Worm (Caenorhabditis elegans): ENCODE data around the gene lir-1.

lir-1 gene

DNA sequence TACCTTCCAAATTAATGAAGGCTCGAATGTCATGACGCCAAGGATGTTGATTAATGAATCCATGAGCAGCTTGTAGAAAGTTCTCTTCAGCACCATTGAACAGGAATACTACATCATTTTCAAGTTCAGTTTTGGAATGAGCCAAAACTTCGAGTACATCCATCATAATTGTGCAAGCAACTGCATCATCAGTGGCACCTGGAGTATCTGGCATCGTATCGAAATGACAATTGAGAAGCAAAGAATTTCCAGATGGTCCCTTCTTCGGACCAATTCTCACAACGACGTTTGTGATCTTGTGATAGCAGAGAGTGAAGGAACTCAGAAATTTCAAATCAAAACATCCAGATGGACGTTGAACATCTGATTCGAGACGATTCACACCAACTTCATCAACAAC lies 32.6 kb downstream of the lir-1 start:
- TF ChIP-seq sea-1 (GFP tag; conservative IDR thresholded peaks at IDR 0.05) (no peak), B0310.2 (tag; optimal IDR thresholded peaks at IDR 0.05) (no peak), ceh-13 (GFP tag; optimal IDR thresholded peaks at IDR 0.05) (no peak), F13C5.2 (tag; optimal IDR thresholded peaks at IDR 0.05) (no peak), tra-4 (tag; optimal IDR thresholded peaks at IDR 0.05) (no peak), ceh-36 (tag; optimal IDR thresholded peaks at IDR 0.05) (no peak), flt-1 (GFP tag; IDR thresholded peaks at IDR 0.05) (no peak), tbx-37 (GFP tag; conservative IDR thresholded peaks at IDR 0.05) (no peak), scrt-1 (GFP tag; IDR thresholded peaks at IDR 0.05) (no peak), ets-7 (tag; optimal IDR thresholded peaks at IDR 0.05) (no peak), aly-1 (tag; optimal IDR thresholded peaks at IDR 0.05) (no peak), hnd-1 (tag; optimal IDR thresholded peaks at IDR 0.05) (no peak), hmg-4 (GFP tag; optimal IDR thresholded peaks at IDR 0.05) (no peak), pes-1 (GFP tag; IDR thresholded peaks at IDR 0.05) (no peak), hmbx-1 (tag; optimal IDR thresholded peaks at IDR 0.05) (no peak)

DNA sequence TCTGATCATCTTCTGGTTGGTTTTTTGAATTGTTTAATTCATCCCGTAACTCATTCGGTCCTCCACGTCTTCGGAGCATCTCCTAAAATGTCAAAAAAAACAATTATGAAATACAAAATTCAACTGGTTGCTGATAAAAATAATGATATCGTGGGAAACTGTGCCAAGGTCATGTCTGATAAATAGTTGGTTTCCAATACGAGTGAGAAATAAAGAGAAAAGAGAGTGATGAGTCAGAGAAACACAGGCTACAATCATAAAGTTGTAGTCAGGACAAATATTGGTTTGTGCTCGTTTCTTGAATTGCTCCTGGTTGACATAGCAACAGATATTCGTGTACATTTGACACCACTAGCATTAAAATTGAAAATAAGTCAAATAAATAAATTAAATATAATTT lies 33.3 kb downstream of the lir-1 start, which contains the start of gene B0495.7:
B0495.7 (minus strand) TSS at position 82 of the 400 bp plus-strand sequence.
- TF ChIP-seq flt-1 (GFP tag; IDR thresholded peaks at IDR 0.05) (no peak), ceh-13 (GFP tag; optimal IDR thresholded peaks at IDR 0.05) (no peak), ceh-36 (tag; optimal IDR thresholded peaks at IDR 0.05) (no peak), pes-1 (GFP tag; IDR thresholded peaks at IDR 0.05) (no peak), hnd-1 (tag; optimal IDR thresholded peaks at IDR 0.05) (no peak), tbx-11 (GFP tag; IDR thresholded peaks at IDR 0.05) (no peak), ama-1 (optimal IDR thresholded peaks at IDR 0.05) (no peak), sea-1 (GFP tag; conservative IDR thresholded peaks at IDR 0.05) (no peak), aly-1 (tag; optimal IDR thresholded peaks at IDR 0.05) (no peak), tra-4 (tag; optimal IDR thresholded peaks at IDR 0.05) (no peak), hmbx-1 (tag; optimal IDR thresholded peaks at IDR 0.05) (no peak), hmg-4 (GFP tag; optimal IDR thresholded peaks at IDR 0.05) (no peak), scrt-1 (GFP tag; IDR thresholded peaks at IDR 0.05) (no peak)

DNA sequence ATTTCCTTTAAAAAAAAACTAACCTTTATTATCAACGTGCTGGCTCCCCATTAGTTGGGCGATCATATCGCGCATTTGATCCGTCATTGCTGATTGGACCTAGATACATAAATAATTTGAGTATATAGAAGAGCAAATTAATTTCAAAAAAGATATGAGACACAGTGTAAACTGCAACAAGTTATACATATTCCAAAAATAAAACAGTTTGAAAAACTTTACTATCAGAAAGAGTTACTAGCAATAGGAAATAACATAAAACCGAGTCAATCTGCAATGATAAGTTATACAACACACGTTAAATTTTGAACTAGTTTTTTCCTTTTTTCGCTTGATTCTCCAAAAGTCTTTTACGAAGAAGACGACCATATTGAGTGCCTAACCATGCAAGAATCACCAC lies 35.6 kb downstream of the lir-1 start, which contains the start of gene luc-7L:
luc-7L (minus strand) TSS at position 101 of the 400 bp plus-strand sequence.
- TF ChIP-seq B0310.2 (tag; optimal IDR thresholded peaks at IDR 0.05) (no peak), tbx-37 (GFP tag; conservative IDR thresholded peaks at IDR 0.05) (no peak), scrt-1 (GFP tag; IDR thresholded peaks at IDR 0.05) (no peak), F13C5.2 (tag; optimal IDR thresholded peaks at IDR 0.05) (no peak), hnd-1 (tag; optimal IDR thresholded peaks at IDR 0.05) (no peak)

DNA sequence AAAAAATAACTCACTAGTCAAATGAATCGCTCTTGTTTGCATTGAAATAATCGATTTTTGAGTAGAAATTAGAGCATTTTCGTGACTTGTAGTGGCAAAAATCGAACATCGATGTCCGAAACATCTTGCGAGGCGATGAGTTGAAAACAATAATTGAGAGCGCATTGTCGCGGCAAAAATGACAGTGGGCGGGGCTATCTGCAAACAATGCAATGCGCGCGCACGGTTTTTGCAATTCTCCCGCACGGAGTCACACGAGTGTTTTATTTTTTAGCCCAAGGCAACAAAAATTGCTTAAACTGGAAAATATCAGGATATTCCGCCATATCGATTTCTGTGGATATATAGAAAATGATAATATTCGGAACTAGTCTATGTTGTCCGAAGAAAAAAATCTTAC lies 36.7 kb downstream of the lir-1 start, which contains the start of gene B0495.9:
B0495.9 (minus strand) TSS at position 171 of the 400 bp plus-strand sequence.
- TF ChIP-seq ets-7 (tag; optimal IDR thresholded peaks at IDR 0.05) (peak; percentile 91), sea-1 (GFP tag; conservative IDR thresholded peaks at IDR 0.05) (peak; percentile 91), hnd-1 (tag; optimal IDR thresholded peaks at IDR 0.05) (peak; percentile 77), aly-1 (tag; optimal IDR thresholded peaks at IDR 0.05) (peak; percentile 83), scrt-1 (GFP tag; IDR thresholded peaks at IDR 0.05) (peak; percentile 90), flt-1 (GFP tag; IDR thresholded peaks at IDR 0.05) (peak; percentile 85), ceh-13 (GFP tag; optimal IDR thresholded peaks at IDR 0.05) (peak; percentile 80), F13C5.2 (tag; optimal IDR thresholded peaks at IDR 0.05) (peak; percentile 95), ceh-36 (tag; optimal IDR thresholded peaks at IDR 0.05) (peak; percentile 77), tra-4 (tag; optimal IDR thresholded peaks at IDR 0.05) (peak; percentile 66), tbx-11 (GFP tag; IDR thresholded peaks at IDR 0.05) (peak; percentile 84), pes-1 (GFP tag; IDR thresholded peaks at IDR 0.05) (peak; percentile 91), ama-1 (optimal IDR thresholded peaks at IDR 0.05) (no peak), tbx-37 (GFP tag; conservative IDR thresholded peaks at IDR 0.05) (peak; percentile 81), B0310.2 (tag; optimal IDR thresholded peaks at IDR 0.05) (peak; percentile 76), hmg-4 (GFP tag; optimal IDR thresholded peaks at IDR 0.05) (peak; percentile 91), hmbx-1 (tag; optimal IDR thresholded peaks at IDR 0.05) (peak; percentile 49)

DNA sequence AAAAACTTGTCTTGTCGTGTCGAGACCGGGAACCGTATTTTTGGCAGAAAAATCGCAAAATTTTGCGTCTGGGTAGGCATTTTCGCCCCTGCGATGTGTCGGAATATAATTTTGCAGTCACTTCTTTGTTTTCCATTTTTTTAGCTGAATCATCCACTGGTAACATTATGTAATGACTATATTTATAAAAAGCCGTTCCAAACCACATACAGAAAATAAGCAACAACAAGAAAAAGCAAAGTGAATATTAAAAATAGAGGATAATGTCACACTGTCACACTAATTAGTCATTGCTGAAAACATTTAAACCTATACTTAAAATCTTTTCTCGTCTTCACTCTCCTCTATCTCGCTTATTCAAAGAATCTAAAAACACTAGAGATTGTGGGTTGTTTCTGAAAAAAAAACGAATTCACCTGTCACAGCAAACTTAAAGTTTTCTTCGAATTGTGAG lies 37.5 kb downstream of the lir-1 start, which contains the start of gene sre-1:
sre-1 (plus strand) TSS at position 404 of the 454 bp plus-strand sequence.
- no peak for TF ChIP-seq sea-1 (GFP tag; conservative IDR thresholded peaks at IDR 0.05)
- TF ChIP-seq ama-1 (optimal IDR thresholded peaks at IDR 0.05): no peak

- TF ChIP-seq hmg-4 (GFP tag; optimal IDR thresholded peaks at IDR 0.05): no peak
- no peak for TF ChIP-seq B0310.2 (tag; optimal IDR thresholded peaks at IDR 0.05)
- TF ChIP-seq flt-1 (GFP tag; IDR thresholded peaks at IDR 0.05): no peak
- no peak for TF ChIP-seq tbx-37 (GFP tag; conservative IDR thresholded peaks at IDR 0.05)
- no peak for TF ChIP-seq aly-1 (tag; optimal IDR thresholded peaks at IDR 0.05)
These were observed 42.9 kb downstream of the lir-1 start for ce11 chrII:7714614-7715186.

ce11 chrII:7716112-7716511 lies 44.3 kb downstream of the lir-1 start:
- TF ChIP-seq pes-1 (GFP tag; IDR thresholded peaks at IDR 0.05) (no peak), tbx-11 (GFP tag; IDR thresholded peaks at IDR 0.05) (no peak), ama-1 (optimal IDR thresholded peaks at IDR 0.05) (no peak), scrt-1 (GFP tag; IDR thresholded peaks at IDR 0.05) (no peak), F13C5.2 (tag; optimal IDR thresholded peaks at IDR 0.05) (no peak), hnd-1 (tag; optimal IDR thresholded peaks at IDR 0.05) (no peak), ets-7 (tag; optimal IDR thresholded peaks at IDR 0.05) (no peak), ceh-36 (tag; optimal IDR thresholded peaks at IDR 0.05) (no peak), tra-4 (tag; optimal IDR thresholded peaks at IDR 0.05) (no peak), hmbx-1 (tag; optimal IDR thresholded peaks at IDR 0.05) (no peak), tbx-37 (GFP tag; conservative IDR thresholded peaks at IDR 0.05) (no peak), sea-1 (GFP tag; conservative IDR thresholded peaks at IDR 0.05) (no peak), hmg-4 (GFP tag; optimal IDR thresholded peaks at IDR 0.05) (no peak), ceh-13 (GFP tag; optimal IDR thresholded peaks at IDR 0.05) (no peak), flt-1 (GFP tag; IDR thresholded peaks at IDR 0.05) (no peak), B0310.2 (tag; optimal IDR thresholded peaks at IDR 0.05) (no peak), aly-1 (tag; optimal IDR thresholded peaks at IDR 0.05) (no peak)
